Fruit fly (Drosophila melanogaster) ovary, adult (tissue): ENCODE data around the gene mRpL24.

Experiments
- CG17801 ChIP-seq: fragments of 200-800 bp; optimal IDR thresholded peaks from 2 replicates; lab custom pipeline; 2019; ENCODE audit warnings: missing biosample characterization, mild to moderate bottlenecking, missing genetic modification characterization, moderate library complexity; ENCODE audit not compliant: partially characterized antibody

mRpL24 gene

DNA sequence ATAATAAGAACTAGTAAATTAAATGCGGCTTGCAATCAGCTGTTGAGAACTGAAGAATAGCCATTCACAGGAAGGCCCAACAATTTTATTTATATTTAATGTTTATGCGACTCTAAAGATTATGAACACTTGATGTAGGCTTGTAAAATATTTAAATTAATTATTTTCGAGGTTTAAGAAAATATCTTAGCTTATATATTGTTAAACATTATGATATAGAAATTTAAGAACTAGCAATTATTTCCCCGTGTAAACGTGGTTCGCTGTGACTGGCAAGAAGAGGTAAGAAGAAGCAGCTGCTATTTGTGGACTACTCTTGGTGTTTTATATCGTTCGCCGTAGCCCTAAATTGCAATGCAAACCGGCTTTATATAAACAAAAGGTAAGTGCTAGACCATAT is at the start of gene mRpL24, which contains the start of gene betaggt-I:
Gene mRpL24 (minus strand): TSS at position 62 of the 400 bp plus-strand sequence.
Gene betaggt-I (plus strand): TSS at position 280 of the 400 bp plus-strand sequence.
- TF ChIP-seq CG17801 (GFP tag; lab: Kevin White, UChicago), result peak; percentile 98

dm6 chr2L:4982098-4982646 is 37.0 kb upstream of the mRpL24 start:
- no peak for TF ChIP-seq CG17801 (GFP tag; lab: Kevin White, UChicago)

- peak; percentile 96 for TF ChIP-seq CG17801 (GFP tag; lab: Kevin White, UChicago)
These were observed 36.3 kb upstream of the mRpL24 start, which contains the start of the genes CG8892 and CG34126 for dm6 chr2L:4981278-4981966. Gene CG8892, minus strand, starts transcription at chr2L:4981592. Gene CG34126, plus strand, starts transcription at chr2L:4981614.

DNA sequence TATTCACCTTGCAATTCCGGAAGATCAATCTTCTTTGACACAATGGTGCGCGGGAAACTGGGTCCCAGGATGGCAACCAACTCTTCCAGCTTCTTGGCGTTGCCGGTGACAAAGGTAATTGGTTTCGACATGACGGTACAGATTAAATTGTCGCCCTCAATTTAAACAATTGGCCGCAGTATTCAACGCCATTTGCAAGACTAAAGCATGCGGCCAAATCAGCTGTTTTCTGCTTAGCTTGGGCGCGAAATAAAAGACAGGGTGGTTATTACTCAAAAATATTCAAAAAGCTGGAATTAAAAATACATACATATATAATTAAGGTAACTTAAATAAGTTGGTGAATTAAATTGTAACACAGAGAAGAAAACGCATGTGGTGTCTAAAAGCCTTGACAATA is 34.0 kb upstream of the mRpL24 start, which contains the start of gene CG8891:
Gene CG8891 (minus strand): TSS at position 242 of the 400 bp plus-strand sequence.
- TF ChIP-seq CG17801 (GFP tag; lab: Kevin White, UChicago), result no peak

DNA sequence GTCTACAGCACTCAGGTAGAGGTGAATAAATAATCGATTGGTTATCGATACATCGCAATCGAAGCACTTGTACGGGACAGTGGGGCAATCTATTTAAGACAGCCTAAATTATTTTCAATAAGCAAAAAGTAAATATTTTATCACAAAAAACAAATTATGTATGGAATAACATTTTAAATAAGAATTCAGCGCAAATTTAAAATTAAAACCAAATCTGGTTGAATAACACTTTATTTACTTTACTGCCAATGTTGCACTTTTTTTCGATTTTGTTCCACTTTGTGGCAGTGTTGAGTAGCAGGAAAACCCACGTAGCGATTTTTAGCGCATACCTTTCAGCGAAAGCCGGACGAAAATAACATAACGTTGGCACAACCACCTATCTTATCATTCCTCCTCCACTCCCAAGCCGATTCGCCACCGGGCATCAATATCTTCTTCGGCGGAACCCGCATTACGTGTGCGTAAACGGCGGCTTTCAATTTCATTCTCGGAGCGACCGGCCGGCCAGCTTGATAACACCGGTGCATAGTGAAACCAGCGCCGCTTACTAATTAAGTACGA is 31.9 kb upstream of the mRpL24 start, which contains the start of the genes Gmd and CG3792:
Gene Gmd (minus strand): TSS at position 36 of the 564 bp plus-strand sequence.
Gene CG3792 (plus strand): TSS at position 325 of the 564 bp plus-strand sequence.
- TF ChIP-seq CG17801 (GFP tag; lab: Kevin White, UChicago), result peak; percentile 94

DNA sequence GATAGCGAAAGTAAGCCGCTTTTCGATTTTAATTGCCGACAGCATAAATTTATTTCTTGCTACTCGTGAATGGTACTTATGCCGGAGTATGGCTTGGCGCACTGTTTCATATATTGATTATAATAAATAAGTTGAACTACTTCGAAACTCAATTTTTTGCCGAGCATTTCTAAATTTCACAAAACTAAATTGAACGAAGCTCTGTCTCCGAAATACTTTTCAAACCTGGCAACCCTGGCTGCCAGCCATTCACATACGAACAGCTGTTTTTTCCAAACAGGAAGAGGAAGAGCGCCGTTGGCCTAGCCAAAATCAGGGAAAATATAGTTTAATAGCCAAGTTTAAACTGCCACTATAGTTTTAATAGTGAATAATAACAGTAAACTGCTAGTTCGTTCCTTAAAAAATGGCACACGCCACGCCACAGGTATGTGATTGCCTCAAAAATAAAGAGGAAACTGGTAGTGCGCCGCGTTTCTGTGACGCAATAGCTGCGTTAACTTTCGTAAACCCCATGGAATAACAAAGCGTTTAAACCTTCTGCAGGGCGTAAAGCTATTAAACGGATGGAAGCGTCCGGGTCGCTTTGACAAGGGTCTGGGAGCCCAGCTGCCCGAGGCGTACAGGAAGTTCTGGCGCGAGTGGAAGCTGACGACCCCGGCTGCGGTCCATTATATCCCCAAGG is 28.7 kb upstream of the mRpL24 start, which contains the start of gene mRpL28:
Gene mRpL28 (plus strand): TSS at position 246 of the 685 bp plus-strand sequence.
- peak; percentile 10 for TF ChIP-seq CG17801 (GFP tag; lab: Kevin White, UChicago)

DNA sequence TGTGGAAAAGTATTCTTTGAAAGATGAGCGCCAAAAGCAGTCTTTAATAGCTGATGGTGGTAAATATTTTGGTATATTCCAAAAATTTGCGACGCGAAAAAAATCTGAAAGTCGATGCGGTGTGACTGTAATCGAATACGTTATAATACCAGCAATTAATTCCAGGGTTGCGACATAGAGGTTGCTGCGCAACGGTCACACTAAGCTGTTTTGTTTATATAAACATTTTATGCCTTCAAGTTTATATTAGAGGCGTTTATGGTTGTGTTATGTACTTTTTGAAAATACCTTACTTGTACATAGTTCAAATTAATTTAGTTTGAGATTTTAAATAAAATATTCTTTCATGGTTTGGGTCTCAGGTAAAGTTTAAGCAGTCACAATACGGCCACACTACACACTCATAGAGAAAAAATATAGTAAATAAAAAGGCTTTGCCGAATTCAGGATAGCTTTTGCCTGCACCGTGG is 26.2 kb upstream of the mRpL24 start, which contains the start of gene CG14043:
Gene CG14043 (plus strand): TSS at position 374 of the 470 bp plus-strand sequence.
- TF ChIP-seq CG17801 (GFP tag; lab: Kevin White, UChicago), result peak; percentile 7

DNA sequence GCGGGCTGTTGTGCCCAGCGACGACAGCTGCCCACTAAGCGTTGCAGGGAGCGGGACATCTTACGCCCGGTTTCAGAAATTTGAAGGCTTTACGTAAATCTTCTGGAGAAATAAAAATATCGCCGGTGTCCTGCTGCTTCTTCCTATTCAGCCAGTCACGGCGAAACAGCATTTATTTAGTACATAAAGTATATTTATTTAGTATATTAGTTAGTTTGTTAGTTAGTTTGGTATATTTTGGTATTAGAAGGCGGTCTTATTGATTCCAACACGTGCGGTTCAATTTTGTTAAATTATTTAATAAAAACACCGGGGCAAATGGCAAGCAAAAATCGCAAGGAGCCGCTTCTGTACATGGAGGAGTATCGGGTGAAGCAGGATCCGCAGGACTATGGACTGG is 23.6 kb upstream of the mRpL24 start, which contains the start of the genes Scox and Polr1C:
Gene Scox (minus strand): TSS at position 169 of the 400 bp plus-strand sequence.
Gene Polr1C (plus strand): TSS at position 238 of the 400 bp plus-strand sequence.
- TF ChIP-seq CG17801 (GFP tag; lab: Kevin White, UChicago), result no peak

DNA sequence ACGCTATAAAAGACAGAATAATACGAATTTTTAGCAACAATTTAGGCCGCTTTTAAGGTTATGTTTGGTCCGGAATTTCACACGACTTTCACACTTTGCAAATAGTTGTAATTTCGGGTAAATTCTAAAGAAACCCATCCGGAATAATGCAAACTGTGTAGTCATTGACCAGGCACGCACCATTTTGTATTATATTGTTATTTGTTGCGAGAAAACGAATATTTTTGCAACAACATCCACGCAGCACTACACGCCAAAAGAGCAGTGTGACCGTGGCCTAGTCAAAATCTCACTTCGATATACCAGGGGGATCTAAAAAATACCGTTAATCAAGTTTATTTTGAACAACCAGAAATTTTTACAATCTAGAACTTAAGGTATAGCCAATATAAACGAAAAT is 22.4 kb upstream of the mRpL24 start, which contains the start of gene eIF3i:
Gene eIF3i (minus strand): TSS at position 265 of the 400 bp plus-strand sequence.
- TF ChIP-seq CG17801 (GFP tag; lab: Kevin White, UChicago), result no peak

DNA sequence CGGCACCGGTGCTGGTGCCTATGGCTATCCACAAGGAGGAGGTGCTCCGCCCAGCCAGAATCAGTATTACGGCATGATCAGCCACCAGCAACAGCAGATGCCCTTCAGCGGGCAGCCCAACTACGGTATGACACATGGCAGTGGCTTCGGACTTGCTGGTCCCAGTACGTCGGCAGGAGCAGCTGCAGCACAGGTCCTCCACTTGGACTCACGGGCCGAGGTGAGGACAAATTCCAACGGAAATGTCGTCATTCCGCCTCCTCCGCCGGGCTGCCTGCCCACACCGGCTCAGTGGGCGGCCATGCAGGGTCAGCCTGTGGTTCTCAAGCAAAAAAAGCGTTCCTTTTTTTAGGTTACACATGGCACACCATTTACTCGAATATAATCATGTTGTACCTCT is 20.8 kb upstream of the mRpL24 start:
- no peak for TF ChIP-seq CG17801 (GFP tag; lab: Kevin White, UChicago)

DNA sequence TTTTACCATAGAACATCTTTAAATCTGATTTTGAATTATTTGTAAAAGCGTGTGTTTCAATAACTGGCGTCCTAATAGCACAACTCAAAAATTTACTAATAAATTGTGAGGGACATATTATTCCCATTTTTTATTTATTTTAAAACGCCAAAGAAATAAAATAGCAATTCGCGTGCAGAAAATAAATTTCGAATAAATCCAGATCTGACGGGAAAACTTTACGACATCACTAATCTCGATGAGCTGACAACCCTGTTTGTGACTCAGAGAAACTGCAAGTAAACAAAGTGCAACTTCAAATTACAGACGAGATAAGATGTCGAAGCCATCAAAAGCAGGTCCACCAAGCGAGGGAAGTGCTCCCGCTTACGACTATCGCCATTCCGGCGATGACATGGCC is 20.3 kb upstream of the mRpL24 start, which contains the start of gene CG34125:
Gene CG34125 (plus strand): TSS at position 254 of the 400 bp plus-strand sequence.
- TF ChIP-seq CG17801 (GFP tag; lab: Kevin White, UChicago), result peak; percentile 13

DNA sequence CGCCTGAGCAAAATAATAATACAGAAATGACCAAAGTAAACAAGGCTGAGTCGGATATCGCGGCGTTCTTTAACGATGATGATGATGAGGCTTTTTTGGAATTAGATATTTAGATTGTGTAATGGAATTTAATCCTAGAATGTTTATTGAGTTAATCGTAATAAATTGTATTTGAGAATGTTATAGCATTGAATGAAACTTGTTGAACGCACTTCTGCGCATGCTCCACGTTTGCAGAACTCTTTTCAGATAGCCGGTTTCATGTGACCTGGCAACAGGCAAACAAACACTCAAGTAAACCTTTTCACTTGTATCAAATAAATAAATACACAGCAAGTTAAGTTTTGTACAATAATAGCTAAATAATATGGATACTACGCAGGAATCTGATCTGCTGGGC is 12.9 kb upstream of the mRpL24 start, which contains the start of gene CG34124:
Gene CG34124 (plus strand): TSS at position 301 of the 400 bp plus-strand sequence.
- no peak for TF ChIP-seq CG17801 (GFP tag; lab: Kevin White, UChicago)

DNA sequence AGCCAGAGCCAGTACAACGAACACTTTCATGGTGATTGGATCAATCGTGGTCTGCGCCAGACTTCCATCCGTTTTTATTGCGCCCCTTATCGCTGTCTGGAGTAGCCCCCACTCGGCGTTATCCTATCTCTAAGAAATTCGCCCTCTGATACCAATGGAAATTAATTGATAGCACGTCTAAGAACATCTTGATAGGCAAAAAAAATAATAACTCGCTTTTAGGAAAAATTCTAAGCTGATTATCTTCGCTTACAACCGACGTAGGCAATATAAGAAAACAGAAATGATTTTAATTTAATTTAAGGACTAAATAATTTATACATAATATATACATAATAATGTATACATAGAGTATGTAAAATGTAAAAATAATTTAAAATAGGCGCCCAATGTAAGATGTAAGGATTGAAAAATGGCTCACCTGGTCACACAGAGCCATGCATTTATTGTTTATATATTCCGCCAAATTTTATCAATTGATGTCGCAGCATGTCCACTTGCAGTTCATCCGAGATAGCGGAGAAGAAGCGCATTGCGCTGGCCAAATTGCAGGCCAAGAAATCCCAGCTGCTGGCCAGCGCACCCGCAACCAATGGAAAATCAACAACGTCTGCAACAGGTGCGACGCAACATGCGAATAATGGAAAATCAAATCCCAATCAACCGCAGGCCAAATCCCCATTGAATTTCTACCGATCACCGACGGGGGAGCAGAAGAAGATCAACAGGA is 10.1 kb upstream of the mRpL24 start, which contains the start of the genes Jon25Bi and Marcal1:
Gene Jon25Bi (minus strand): TSS at position 51 of the 730 bp plus-strand sequence.
Gene Marcal1 (plus strand): TSS at position 416 of the 730 bp plus-strand sequence.
- no peak for TF ChIP-seq CG17801 (GFP tag; lab: Kevin White, UChicago)
